Worm (Caenorhabditis elegans) whole organism, mixed stage, embryonic: Measurements from ENCODE around the gene R13A1.10.

Source experiments
- elt-1 ChIP-seq: sonication (generic microtip); optimal IDR thresholded peaks from 2 replicates; lab custom pipeline; 2017; ENCODE audit warnings: missing genetic modification characterization, mild to moderate bottlenecking, missing compliant biosample characterization, antibody characterized with exemption, moderate library complexity, borderline replicate concordance; ENCODE audit not compliant: insufficient read depth
- lin-13 ChIP-seq: fragments of 150-350 bp; optimal IDR thresholded peaks from 2 replicates; lab custom pipeline; 2014; ENCODE audit warnings: missing biosample characterization, missing genetic modification characterization
- lsy-2 ChIP-seq: fragments of 150-350 bp; optimal IDR thresholded peaks from 2 replicates; lab custom pipeline; 2014; ENCODE audit warnings: missing biosample characterization, missing genetic modification characterization
- mab-5 ChIP-seq: fragments of 150-350 bp; optimal IDR thresholded peaks from 2 replicates; lab custom pipeline; 2014; ENCODE audit warnings: missing biosample characterization, missing genetic modification characterization
- mep-1 ChIP-seq: fragments of 150-350 bp; optimal IDR thresholded peaks from 2 replicates; lab custom pipeline; 2017; ENCODE audit warnings: missing biosample characterization, missing genetic modification reagents, missing genetic modification characterization, inconsistent platforms
- nhr-12 ChIP-seq: fragments of 150-350 bp; optimal IDR thresholded peaks from 2 replicates; lab custom pipeline; 2014; ENCODE audit warnings: missing biosample characterization, missing genetic modification characterization
- nhr-28 ChIP-seq: fragments of 150-350 bp; optimal IDR thresholded peaks from 2 replicates; lab custom pipeline; 2014; ENCODE audit warnings: missing biosample characterization, missing genetic modification characterization
- nhr-76 ChIP-seq: sonication (generic microtip); optimal IDR thresholded peaks from 2 replicates; lab custom pipeline; 2017; ENCODE audit warnings: missing biosample characterization, missing genetic modification characterization
- pha-4 ChIP-seq: fragments of 150-350 bp; optimal IDR thresholded peaks from 2 replicates; lab custom pipeline; 2018; ENCODE audit warnings: missing biosample characterization, missing genetic modification reagents, missing genetic modification characterization
- snpc-4 ChIP-seq: fragments of 150-350 bp; optimal IDR thresholded peaks from 2 replicates; lab custom pipeline; 2014; ENCODE audit warnings: missing biosample characterization, missing genetic modification characterization
- unc-39 ChIP-seq: fragments of 150-350 bp; optimal IDR thresholded peaks from 2 replicates; lab custom pipeline; 2014; ENCODE audit warnings: missing biosample characterization, missing genetic modification characterization
- unc-62 ChIP-seq: fragments of 150-350 bp; optimal IDR thresholded peaks from 2 replicates; lab custom pipeline; 2014; ENCODE audit warnings: missing biosample characterization, missing genetic modification reagents, missing genetic modification characterization
- ztf-11 ChIP-seq: fragments of 150-350 bp; optimal IDR thresholded peaks from 2 replicates; lab custom pipeline; 2014; ENCODE audit warnings: missing biosample characterization, missing genetic modification characterization

ce11 chrIV:7222088-7222487 is 4.9 kb downstream of the R13A1.10 start:
- TF ChIP-seq lsy-2 (tag; lab: Kevin White, UChicago) (no peak), nhr-12 (tag; lab: Kevin White, UChicago) (no peak), snpc-4 (no peak), unc-62 (no peak), elt-1 (tag; lab: Kevin White, UChicago) (no peak), lin-13 (no peak), unc-39 (tag; lab: Kevin White, UChicago) (no peak), nhr-28 (tag; lab: Kevin White, UChicago) (no peak), ztf-11 (tag; lab: Kevin White, UChicago) (no peak), mep-1 (tag; lab: Kevin White, UChicago) (no peak), mab-5 (tag; lab: Kevin White, UChicago) (no peak), nhr-76 (tag; lab: Kevin White, UChicago) (no peak), pha-4 (no peak)
